Worm (Caenorhabditis elegans): Measurements from ENCODE around the gene mrpl-32.

DNA sequence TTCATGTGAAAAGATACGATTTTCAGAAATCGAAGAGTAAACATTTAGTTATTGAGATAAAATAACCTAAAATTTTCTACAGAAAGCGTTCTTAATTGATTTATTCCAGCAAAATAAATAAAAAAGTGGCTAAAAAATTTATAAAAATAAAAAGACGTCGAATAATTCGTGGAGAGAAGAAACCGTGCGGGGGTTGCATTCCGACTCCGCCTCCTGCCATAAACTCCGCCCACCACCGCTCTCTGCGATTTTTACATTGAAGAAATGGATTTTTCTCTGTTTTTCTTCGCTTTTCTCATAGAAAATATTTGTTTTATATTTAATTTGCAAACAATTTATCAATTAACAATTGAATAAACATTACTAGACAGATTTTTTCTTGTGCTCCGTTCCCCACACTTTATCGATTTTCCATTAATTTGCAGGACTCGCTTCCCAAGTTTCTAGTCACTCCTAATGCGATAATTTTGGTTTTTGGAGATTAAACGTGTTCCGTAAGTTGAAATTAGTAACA lies 44.1 kb upstream of the mrpl-32 start, which contains the start of the genes ubxn-4 and cyy-1:
- TF ChIP-seq attf-6 (GFP tag; IDR thresholded peaks at IDR 0.05) (no peak), sdz-38 (tag; optimal IDR thresholded peaks at IDR 0.05) (no peak), sea-2 (GFP tag; IDR thresholded peaks at IDR 0.05) (no peak), Y53G8AR.9 (GFP tag; conservative IDR thresholded peaks at IDR 0.05) (no peak), ztf-26 (tag; optimal IDR thresholded peaks at IDR 0.05) (no peak)
